Fruit fly (Drosophila melanogaster): Measurements from ENCODE around the gene CG17350.

dm6 chr2L:19415859-19416258 lies 35.1 kb downstream of the CG17350 start:
- TF ChIP-seq dsf (GFP tag; optimal IDR thresholded peaks at IDR 0.05; ENCODE audit: borderline replicate concordance): no peak
- no peak for TF ChIP-seq pan (optimal IDR thresholded peaks at IDR 0.05)
- TF ChIP-seq OdsH (GFP tag; optimal IDR thresholded peaks at IDR 0.05): no peak
- no peak for TF ChIP-seq CrebA (GFP tag; optimal IDR thresholded peaks at IDR 0.05; ENCODE audit: borderline replicate concordance)
- TF ChIP-seq HLH106 (tag; optimal IDR thresholded peaks at IDR 0.05): no peak
- TF ChIP-seq Sp1 (GFP tag; optimal IDR thresholded peaks at IDR 0.05): no peak
- TF ChIP-seq Jra (GFP tag; optimal IDR thresholded peaks at IDR 0.05): no peak
- TF ChIP-seq Mio (GFP tag; optimal IDR thresholded peaks at IDR 0.05): no peak
- TF ChIP-seq dl (GFP tag; optimal IDR thresholded peaks at IDR 0.05; ENCODE audit: insufficient read depth in 1 of 2, partially characterized antibody in 2 of 2): no peak
- TF ChIP-seq dmrt93B (GFP tag; optimal IDR thresholded peaks at IDR 0.05): no peak

All from whole organism, wandering third instar larva.